Worm (Caenorhabditis elegans): ENCODE results near the gene gei-15.

The gei-15 gene

ce11 chrX:6804405-6804804 lies 18.7 kb downstream of the gei-15 start:
- TF ChIP-seq him-1 (tag; optimal IDR thresholded peaks at IDR 0.05) (no peak), W03F9.2 (tag; optimal IDR thresholded peaks at IDR 0.05) (no peak), dao-5 (tag; optimal IDR thresholded peaks at IDR 0.05) (no peak)

ce11 chrX:6801546-6801945 lies 21.5 kb downstream of the gei-15 start:
- TF ChIP-seq him-1 (tag; optimal IDR thresholded peaks at IDR 0.05) (no peak), dao-5 (tag; optimal IDR thresholded peaks at IDR 0.05) (no peak), W03F9.2 (tag; optimal IDR thresholded peaks at IDR 0.05) (no peak)

ce11 chrX:6799776-6800175 lies 23.3 kb downstream of the gei-15 start, which contains the start of gene M03A8.3:
Gene M03A8.3 (plus strand): TSS chrX:6800053.
- no peak for TF ChIP-seq him-1 (tag; optimal IDR thresholded peaks at IDR 0.05)
- no peak for TF ChIP-seq W03F9.2 (tag; optimal IDR thresholded peaks at IDR 0.05)
- TF ChIP-seq dao-5 (tag; optimal IDR thresholded peaks at IDR 0.05), result no peak

ce11 chrX:6795843-6796521 lies 27.1 kb downstream of the gei-15 start:
- TF ChIP-seq W03F9.2 (tag; optimal IDR thresholded peaks at IDR 0.05) (no peak), him-1 (tag; optimal IDR thresholded peaks at IDR 0.05) (no peak), dao-5 (tag; optimal IDR thresholded peaks at IDR 0.05) (no peak)

ce11 chrX:6792281-6793003 lies 30.6 kb downstream of the gei-15 start:
- no peak for TF ChIP-seq him-1 (tag; optimal IDR thresholded peaks at IDR 0.05)
- no peak for TF ChIP-seq W03F9.2 (tag; optimal IDR thresholded peaks at IDR 0.05)
- TF ChIP-seq dao-5 (tag; optimal IDR thresholded peaks at IDR 0.05), result no peak

ce11 chrX:6790986-6791385 lies 32.1 kb downstream of the gei-15 start, which contains the start of gene asp-3:
Gene asp-3 (plus strand): TSS chrX:6791064.
- TF ChIP-seq W03F9.2 (tag; optimal IDR thresholded peaks at IDR 0.05), result no peak
- no peak for TF ChIP-seq him-1 (tag; optimal IDR thresholded peaks at IDR 0.05)
- TF ChIP-seq dao-5 (tag; optimal IDR thresholded peaks at IDR 0.05), result no peak

ce11 chrX:6790457-6790856 lies 32.6 kb downstream of the gei-15 start:
- TF ChIP-seq him-1 (tag; optimal IDR thresholded peaks at IDR 0.05), result no peak

- TF ChIP-seq W03F9.2 (tag; optimal IDR thresholded peaks at IDR 0.05), result no peak
- TF ChIP-seq him-1 (tag; optimal IDR thresholded peaks at IDR 0.05), result no peak
- no peak for TF ChIP-seq dao-5 (tag; optimal IDR thresholded peaks at IDR 0.05)
Observed at ce11 chrX:6788965-6789573, 34.0 kb downstream of the gei-15 start, which contains the start of gene sgca-1. Gene sgca-1 (minus strand): TSS chrX:6789548.

ce11 chrX:6784181-6784580 lies 38.9 kb downstream of the gei-15 start, which contains the start of gene bgal-2:
Gene bgal-2 (plus strand): TSS chrX:6784411.
- no peak for TF ChIP-seq dao-5 (tag; optimal IDR thresholded peaks at IDR 0.05)
- no peak for TF ChIP-seq W03F9.2 (tag; optimal IDR thresholded peaks at IDR 0.05)
- no peak for TF ChIP-seq him-1 (tag; optimal IDR thresholded peaks at IDR 0.05)

- TF ChIP-seq him-1 (tag; optimal IDR thresholded peaks at IDR 0.05) (no peak), dao-5 (tag; optimal IDR thresholded peaks at IDR 0.05) (no peak), W03F9.2 (tag; optimal IDR thresholded peaks at IDR 0.05) (no peak)
Observed at ce11 chrX:6782857-6783256, 40.2 kb downstream of the gei-15 start, which contains the start of gene idpp-6. Gene idpp-6 (plus strand): TSS chrX:6783157.

- TF ChIP-seq him-1 (tag; optimal IDR thresholded peaks at IDR 0.05) (no peak), dao-5 (tag; optimal IDR thresholded peaks at IDR 0.05) (no peak), W03F9.2 (tag; optimal IDR thresholded peaks at IDR 0.05) (no peak)
Observed at ce11 chrX:6778014-6778413, 45.1 kb downstream of the gei-15 start, which contains the start of gene irk-1. Gene irk-1 (minus strand): TSS chrX:6778114.
